Worm (Caenorhabditis elegans) whole organism, L4/young adult: ENCODE results near the gene F45E6.1.

Source experiments
- W03F9.2 ChIP-seq: fragments of 150-350 bp; optimal IDR thresholded peaks from 2 replicates; lab custom pipeline; 2014; ENCODE audit warnings: missing biosample characterization, missing genetic modification characterization
- him-1 ChIP-seq: sonication (generic microtip); optimal IDR thresholded peaks from 2 replicates; lab custom pipeline; 2016; ENCODE audit warnings: missing genotype, missing genetic modification reagents, missing genetic modification characterization, missing compliant biosample characterization

ce11 chrX:12517307-12517706, 40.1 kb upstream of the F45E6.1 start:
- no peak for TF ChIP-seq W03F9.2 (tag; lab: Kevin White, UChicago)
- no peak for TF ChIP-seq him-1 (tag; lab: Kevin White, UChicago)
